Fruit fly (Drosophila melanogaster): ENCODE measurements around the gene Nmt.
A peak's percentile ranks its signal among the peaks of the same experiment; 100 is the strongest.

The Nmt gene

DNA sequence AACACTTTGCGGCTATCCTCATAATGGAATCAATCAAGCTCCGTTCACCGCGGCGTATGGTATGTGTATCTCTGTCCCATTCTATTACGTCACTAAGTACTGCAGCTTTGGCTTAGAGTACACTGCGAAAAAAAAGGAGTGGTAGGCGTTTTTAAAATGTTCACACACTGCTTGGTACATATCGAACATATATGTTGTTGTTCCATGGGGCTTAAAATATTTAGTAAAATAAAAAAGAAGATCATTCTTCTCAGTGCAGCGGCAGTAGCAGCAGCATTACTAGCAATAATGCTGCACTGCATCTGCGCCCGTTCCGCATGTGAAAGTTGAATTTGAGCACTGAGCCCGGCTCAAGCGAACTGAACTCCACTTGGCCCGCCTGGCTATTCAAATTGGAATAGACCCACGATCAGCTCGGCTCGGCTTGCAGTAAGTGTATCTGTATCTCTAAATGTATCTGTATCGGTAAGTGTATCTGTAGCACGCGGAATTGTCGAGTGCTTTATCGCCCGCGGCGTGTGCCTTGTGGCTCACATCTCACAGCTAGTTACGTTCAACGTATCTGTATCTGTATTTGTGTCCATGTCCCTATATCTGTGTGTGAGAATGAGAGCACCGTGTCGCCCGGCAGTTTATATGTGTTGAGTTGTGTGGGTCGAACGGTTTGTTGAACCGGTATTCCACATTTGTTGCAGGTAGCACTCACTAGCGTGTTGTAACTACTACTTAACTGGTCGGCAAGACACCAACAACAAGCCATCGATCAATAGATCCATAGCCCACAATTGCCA is 24.8 kb downstream of the Nmt start (continued):
- TF ChIP-seq eg (GFP tag; IDR thresholded peaks at IDR 0.05) (peak; percentile 96), Sox15 (GFP tag; optimal IDR thresholded peaks at IDR 0.05) (peak; percentile 56), CG15336 (GFP tag; IDR thresholded peaks at IDR 0.05) (peak; percentile 97), Sox14 (GFP tag; optimal IDR thresholded peaks at IDR 0.05) (peak; percentile 78), spab (GFP tag; optimal IDR thresholded peaks at IDR 0.05) (peak; percentile 53), Eip75B (GFP tag; optimal IDR thresholded peaks at IDR 0.05) (peak; percentile 64), CG8119 (GFP tag; IDR thresholded peaks at IDR 0.05) (peak; percentile 95), net (GFP tag; optimal IDR thresholded peaks at IDR 0.05) (peak; percentile 90), Blimp-1 (GFP tag; optimal IDR thresholded peaks at IDR 0.05) (no peak), fkh (GFP tag; optimal IDR thresholded peaks at IDR 0.05) (no peak), CG8632 (GFP tag; optimal IDR thresholded peaks at IDR 0.05) (peak; percentile 63), esn (GFP tag; optimal IDR thresholded peaks at IDR 0.05) (peak; percentile 46), pdm3 (GFP tag; optimal IDR thresholded peaks at IDR 0.05) (peak; percentile 88), CG6276 (GFP tag; optimal IDR thresholded peaks at IDR 0.05) (peak; percentile 95), Ets96B (tag; optimal IDR thresholded peaks at IDR 0.05) (peak; percentile 52), CG6808 (GFP tag; optimal IDR thresholded peaks at IDR 0.05) (peak; percentile 47)

DNA sequence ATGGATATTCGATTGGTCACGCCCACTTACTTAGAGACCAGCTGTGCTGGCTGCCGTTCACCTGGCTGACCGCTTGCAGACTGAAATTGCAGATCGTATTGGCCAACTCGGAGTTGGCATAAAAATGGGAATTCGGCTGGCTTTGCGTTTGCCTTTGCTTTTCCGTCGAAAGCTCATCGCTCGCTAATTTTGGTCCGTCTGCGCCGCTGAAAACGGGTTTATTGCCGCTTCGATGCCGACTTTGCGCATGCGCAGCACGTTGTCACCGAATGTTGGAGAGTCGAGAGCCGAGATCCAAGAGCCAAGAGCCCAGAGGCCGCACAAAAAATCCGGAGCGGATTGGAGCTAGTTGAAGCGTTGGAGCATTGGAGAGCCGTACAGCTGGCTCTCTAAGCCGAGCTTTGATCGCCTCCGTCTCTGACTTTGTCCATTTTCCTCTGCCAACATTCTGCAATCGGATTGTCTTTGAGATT is 26.5 kb downstream of the Nmt start, which contains the start of gene CG13676:
CG13676 (minus strand) TSS at position 87 of the 473 bp plus-strand sequence.
- no peak for TF ChIP-seq CG3032 (tag; optimal IDR thresholded peaks at IDR 0.05)
- TF ChIP-seq CG11294 (GFP tag; IDR thresholded peaks at IDR 0.05) = no peak
- TF ChIP-seq eg (GFP tag; IDR thresholded peaks at IDR 0.05) = 0 out of 3 replicates have a peak, but pooled peaks have one; percentile 9
- TF ChIP-seq CG8632 (GFP tag; optimal IDR thresholded peaks at IDR 0.05) = no peak
- no peak for TF ChIP-seq CG9139 (GFP tag; optimal IDR thresholded peaks at IDR 0.05)
- no peak for TF ChIP-seq CG31627 (GFP tag; optimal IDR thresholded peaks at IDR 0.05)
- TF ChIP-seq pdm3 (GFP tag; optimal IDR thresholded peaks at IDR 0.05) = no peak
- no peak for TF ChIP-seq CG16779 (tag; optimal IDR thresholded peaks at IDR 0.05)
- TF ChIP-seq CG3919 (GFP tag; optimal IDR thresholded peaks at IDR 0.05) = peak; percentile 28
- TF ChIP-seq CG10669 (GFP tag; optimal IDR thresholded peaks at IDR 0.05) = no peak
- TF ChIP-seq dsx (GFP tag; optimal IDR thresholded peaks at IDR 0.05; ENCODE audit: poor library complexity, severe bottlenecking) = no peak
- peak; percentile 96 for TF ChIP-seq CG1621 (tag; optimal IDR thresholded peaks at IDR 0.05)
- no peak for TF ChIP-seq CG8119 (GFP tag; IDR thresholded peaks at IDR 0.05)
- no peak for TF ChIP-seq CG34406 (GFP tag; optimal IDR thresholded peaks at IDR 0.05)
- TF ChIP-seq CG32006 (GFP tag; optimal IDR thresholded peaks at IDR 0.05) = no peak
- TF ChIP-seq Eip78C (GFP tag) = peak; percentile 50
- TF ChIP-seq CG6276 (GFP tag; optimal IDR thresholded peaks at IDR 0.05) = no peak
- no peak for TF ChIP-seq dac (GFP tag; optimal IDR thresholded peaks at IDR 0.05)
- TF ChIP-seq Hr38 (GFP tag; optimal IDR thresholded peaks at IDR 0.05) = no peak
- no peak for TF ChIP-seq CG11902 (GFP tag; optimal IDR thresholded peaks at IDR 0.05)
- no peak for TF ChIP-seq Met (GFP tag; optimal IDR thresholded peaks at IDR 0.05)
- peak; percentile 73 for TF ChIP-seq CG6854 (GFP tag; optimal IDR thresholded peaks at IDR 0.05)
- no peak for TF ChIP-seq Eip93F (GFP tag; optimal IDR thresholded peaks at IDR 0.05)
- no peak for TF ChIP-seq Sox14 (GFP tag; optimal IDR thresholded peaks at IDR 0.05)
- TF ChIP-seq CG6163 (GFP tag; IDR thresholded peaks at IDR 0.05) = peak; percentile 58; the same call in 1 of the 3 replicates
- no peak for TF ChIP-seq vri (GFP tag; optimal IDR thresholded peaks at IDR 0.05)
- no peak for TF ChIP-seq OdsH (GFP tag; optimal IDR thresholded peaks at IDR 0.05)
- TF ChIP-seq CG6808 (GFP tag; optimal IDR thresholded peaks at IDR 0.05) = peak; percentile 6
- TF ChIP-seq esn (GFP tag; optimal IDR thresholded peaks at IDR 0.05) = no peak
- no peak for TF ChIP-seq Gug (GFP tag; IDR thresholded peaks at IDR 0.05)
- TF ChIP-seq CG7368 (GFP tag; optimal IDR thresholded peaks at IDR 0.05) = no peak
- no peak for TF ChIP-seq lz (GFP tag; optimal IDR thresholded peaks at IDR 0.05)
- no peak for TF ChIP-seq cyc (GFP tag; optimal IDR thresholded peaks at IDR 0.05)
- TF ChIP-seq achi (GFP tag; optimal IDR thresholded peaks at IDR 0.05) = peak; percentile 2
- no peak for TF ChIP-seq CG10631 (GFP tag; optimal IDR thresholded peaks at IDR 0.05)
- TF ChIP-seq fd59A (GFP tag; optimal IDR thresholded peaks at IDR 0.05) = no peak
- TF ChIP-seq CG4318 (GFP tag; optimal IDR thresholded peaks at IDR 0.05) = no peak
- no peak for TF ChIP-seq salr (GFP tag; optimal IDR thresholded peaks at IDR 0.05)
- no peak for TF ChIP-seq Sox102F (GFP tag; optimal IDR thresholded peaks at IDR 0.05)
- TF ChIP-seq Blimp-1 (GFP tag; optimal IDR thresholded peaks at IDR 0.05) = no peak
- TF ChIP-seq Eip75B (GFP tag; optimal IDR thresholded peaks at IDR 0.05) = no peak

Data from whole organism, prepupa.